Worm (Caenorhabditis elegans): ENCODE data around the gene ZK470.1.

The ZK470.1 gene

DNA sequence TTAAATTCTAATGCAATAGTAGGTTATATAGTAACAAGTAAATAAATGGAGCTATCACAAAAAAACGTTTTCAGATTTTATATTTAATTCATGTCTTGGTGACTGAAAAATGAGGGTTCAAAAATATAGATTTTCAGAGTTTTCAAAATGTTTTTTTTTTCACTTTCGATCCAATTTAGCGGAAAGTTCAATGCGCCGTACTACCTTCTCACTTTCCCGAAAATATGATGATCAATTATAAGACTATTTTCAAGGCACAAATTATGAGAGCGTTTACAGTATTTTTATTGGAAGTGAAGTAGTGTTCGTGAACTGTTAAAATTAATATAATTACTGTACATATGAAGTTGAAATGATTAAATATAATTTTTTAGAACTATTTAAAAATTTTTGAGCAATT is 29.6 kb downstream of the ZK470.1 start (continued):
- TF ChIP-seq chd-7 (tag; optimal IDR thresholded peaks at IDR 0.05) (peak; percentile 15), D2030.7 (GFP tag; IDR thresholded peaks at IDR 0.05) (no peak), aptf-3 (GFP tag; IDR thresholded peaks at IDR 0.05) (no peak), rcor-1 (GFP tag; IDR thresholded peaks at IDR 0.05) (no peak), nhr-90 (tag; optimal IDR thresholded peaks at IDR 0.05) (peak; percentile 40), let-607 (tag; optimal IDR thresholded peaks at IDR 0.05) (peak in 1 of 2 experiments; percentile 61), T26A5.8 (tag; optimal IDR thresholded peaks at IDR 0.05) (no peak), K12H6.12 (tag; optimal IDR thresholded peaks at IDR 0.05) (no peak), akir-1 (GFP tag; optimal IDR thresholded peaks at IDR 0.05) (no peak), C17E4.6 (GFP tag; IDR thresholded peaks at IDR 0.05) (no peak), bed-1 (GFP tag; IDR thresholded peaks at IDR 0.05) (no peak), lir-1 (GFP tag; conservative IDR thresholded peaks at IDR 0.05) (no peak), gei-17 (GFP tag; optimal IDR thresholded peaks at IDR 0.05) (peak; percentile 23), ztf-6 (GFP tag; IDR thresholded peaks at IDR 0.05) (no peak), athp-1 (tag; optimal IDR thresholded peaks at IDR 0.05) (no peak), attf-3 (GFP tag; conservative IDR thresholded peaks at IDR 0.05) (no peak), madf-10 (tag; optimal IDR thresholded peaks at IDR 0.05) (peak; percentile 36), efl-1 (GFP tag; optimal IDR thresholded peaks at IDR 0.05) (no peak), rec-8 (tag; optimal IDR thresholded peaks at IDR 0.05) (no peak), atf-7 (tag; optimal IDR thresholded peaks at IDR 0.05) (peak; percentile 36), ZK185.1 (tag; optimal IDR thresholded peaks at IDR 0.05; ENCODE audit: poor library complexity, severe bottlenecking) (peak; percentile 29), Y56A3A.18 (GFP tag; IDR thresholded peaks at IDR 0.05) (peak; percentile 75; the same call in 1 of the 2 replicates), mes-4 (tag; optimal IDR thresholded peaks at IDR 0.05) (no peak), madf-3 (GFP tag; IDR thresholded peaks at IDR 0.05) (no peak), nhr-27 (tag; optimal IDR thresholded peaks at IDR 0.05) (no peak), unc-62 (GFP tag; optimal IDR thresholded peaks at IDR 0.05) (no peak), ceh-40 (GFP tag; IDR thresholded peaks at IDR 0.05) (no peak), let-526 (GFP tag; IDR thresholded peaks at IDR 0.05) (no peak), ceh-79 (tag; optimal IDR thresholded peaks at IDR 0.05) (no peak), tlf-1 (GFP tag; optimal IDR thresholded peaks at IDR 0.05) (peak; percentile 42), ztf-28 (GFP tag; IDR thresholded peaks at IDR 0.05) (no peak), nfyb-1 (GFP tag; IDR thresholded peaks at IDR 0.05) (peak; percentile 44; the same call in 1 of the 2 replicates), F57C9.4 (tag; optimal IDR thresholded peaks at IDR 0.05) (no peak), zim-3 (tag; optimal IDR thresholded peaks at IDR 0.05) (peak; percentile 42), repo-1 (tag; optimal IDR thresholded peaks at IDR 0.05) (peak; percentile 90), snpc-4 (GFP tag; optimal IDR thresholded peaks at IDR 0.05) (no peak), snpc-4 (tag; optimal IDR thresholded peaks at IDR 0.05) (peak in 1 of 4 experiments; percentile 17), rpc-1 (optimal IDR thresholded peaks at IDR 0.05) (no peak), rpc-1 (tag; optimal IDR thresholded peaks at IDR 0.05) (no peak), F22D6.2 (tag; optimal IDR thresholded peaks at IDR 0.05) (no peak), attf-5 (GFP tag; optimal IDR thresholded peaks at IDR 0.05) (no peak), ets-4 (GFP tag; optimal IDR thresholded peaks at IDR 0.05) (no peak), B0336.3 (GFP tag; IDR thresholded peaks at IDR 0.05) (peak; percentile 45; the same call in 1 of the 2 replicates), egl-18 (GFP tag; IDR thresholded peaks at IDR 0.05) (no peak), sptf-2 (GFP tag; optimal IDR thresholded peaks at IDR 0.05) (no peak), F33H1.4 (GFP tag; IDR thresholded peaks at IDR 0.05) (no peak), hmg-1.2 (GFP tag; IDR thresholded peaks at IDR 0.05) (no peak), B0035.1 (tag; optimal IDR thresholded peaks at IDR 0.05) (peak; percentile 48), egrh-3 (GFP tag; IDR thresholded peaks at IDR 0.05) (no peak), tbx-9 (tag; optimal IDR thresholded peaks at IDR 0.05; ENCODE audit: borderline replicate concordance) (no peak)

All from whole organism, young adult.